Fruit fly (Drosophila melanogaster) whole organism, embryonic: ENCODE measurements around the gene CG9626.

ENCODE experiments used
- Atf-2 ChIP-seq: fragments of 200-800 bp; sonication (Bioruptor generic); optimal IDR thresholded peaks from 2 replicates; lab custom pipeline; 2016; ENCODE audit warnings: missing biosample characterization, missing genetic modification characterization
- Atf6 ChIP-seq: fragments of 200-800 bp; sonication (Bioruptor generic); IDR thresholded peaks from 2 replicates; pipeline ENCODE4 v1.3.6; 2022; ENCODE audit warnings: missing biosample characterization, missing genetic modification characterization
- Bgb ChIP-seq: fragments of 200-800 bp; sonication (Bioruptor generic); IDR thresholded peaks from 2 replicates; pipeline ENCODE4 v1.3.6; 2022; ENCODE audit warnings: missing biosample characterization, missing genetic modification characterization; ENCODE audit not compliant: partially characterized antibody
- Bteb2 ChIP-seq: fragments of 200-800 bp; sonication (Bioruptor generic); optimal IDR thresholded peaks from 2 replicates; lab custom pipeline; 2016; ENCODE audit warnings: missing biosample characterization, missing genetic modification characterization
- CG11560 ChIP-seq: fragments of 200-800 bp; sonication (Bioruptor generic); IDR thresholded peaks from 3 replicates; pipeline ENCODE4 v1.3.6; 2022; ENCODE audit warnings: missing biosample characterization, missing genetic modification characterization
- CG11696 ChIP-seq: fragments of 200-800 bp; sonication (Bioruptor generic); IDR thresholded peaks from 2 replicates; pipeline ENCODE4 v1.3.6; 2022; ENCODE audit warnings: missing biosample characterization, missing genetic modification characterization
- CG12299 ChIP-seq: fragments of 200-800 bp; sonication (Bioruptor generic); optimal IDR thresholded peaks from 2 replicates; lab custom pipeline; 2018; ENCODE audit warnings: missing biosample characterization, mild to moderate bottlenecking, missing genetic modification characterization
- CG12769 ChIP-seq: fragments of 200-800 bp; sonication (Bioruptor generic); optimal IDR thresholded peaks from 2 replicates; lab custom pipeline; 2019; ENCODE audit warnings: missing biosample characterization, mild to moderate bottlenecking, missing genetic modification characterization, moderate library complexity
- CG13624 ChIP-seq: fragments of 200-800 bp; sonication (Bioruptor generic); optimal IDR thresholded peaks from 2 replicates; lab custom pipeline; 2016; ENCODE audit warnings: missing biosample characterization, missing genetic modification characterization
- CG16863 ChIP-seq: fragments of 200-800 bp; sonication (Bioruptor generic); optimal IDR thresholded peaks from 3 replicates; lab custom pipeline; 2016; ENCODE audit warnings: missing biosample characterization, missing genetic modification characterization
- CG32772 ChIP-seq: fragments of 200-800 bp; sonication (Bioruptor generic); IDR thresholded peaks from 2 replicates; pipeline ENCODE4 v1.3.6; 2022; ENCODE audit warnings: missing biosample characterization, missing genetic modification characterization
- CG6683 ChIP-seq: fragments of 200-800 bp; sonication (Bioruptor generic); optimal IDR thresholded peaks from 2 replicates; lab custom pipeline; 2017; ENCODE audit warnings: missing biosample characterization, mild to moderate bottlenecking, missing genetic modification characterization, missing genetic modification reagents
- CG7839 ChIP-seq: fragments of 200-800 bp; sonication (Bioruptor generic); optimal IDR thresholded peaks from 3 replicates; lab custom pipeline; 2018; ENCODE audit warnings: missing biosample characterization, mild to moderate bottlenecking, missing genetic modification characterization, moderate library complexity
- CG8944 ChIP-seq: fragments of 200-800 bp; sonication (Bioruptor generic); optimal IDR thresholded peaks from 3 replicates; lab custom pipeline; 2016; ENCODE audit warnings: missing biosample characterization, missing genetic modification characterization
- Camta ChIP-seq: fragments of 200-800 bp; sonication (Bioruptor generic); optimal IDR thresholded peaks from 2 replicates; lab custom pipeline; 2016; ENCODE audit warnings: missing biosample characterization, missing genetic modification characterization
- E2f1 ChIP-seq: fragments of 200-800 bp; sonication (Bioruptor generic); IDR thresholded peaks from 2 replicates; pipeline ENCODE4 v1.3.6; 2022; ENCODE audit warnings: missing biosample characterization, missing genetic modification characterization
- Hr3 ChIP-seq: fragments of 200-800 bp; sonication (Bioruptor generic); optimal IDR thresholded peaks from 3 replicates; lab custom pipeline; 2016; ENCODE audit warnings: missing biosample characterization, missing genetic modification characterization
- Hr78 ChIP-seq, 2 experiments: fragments of 200-800 bp in 1 of 2; fragments of >200 bp in 1 of 2; sonication (Bioruptor generic) in 1 of 2; optimal IDR thresholded peaks; 2 replicates each; lab custom pipeline; 2017 to 2019; ENCODE audit warnings: missing biosample characterization in 2 of 2, missing genetic modification characterization in 2 of 2, mild to moderate bottlenecking in 1 of 2, moderate library complexity in 1 of 2
- Max ChIP-seq: fragments of 200-800 bp; sonication (Bioruptor generic); optimal IDR thresholded peaks from 2 replicates; lab custom pipeline; 2016; ENCODE audit warnings: missing biosample characterization, mild to moderate bottlenecking, missing genetic modification characterization
- Nf-YA ChIP-seq: fragments of 200-800 bp; sonication (Bioruptor generic); IDR thresholded peaks from 2 replicates; pipeline ENCODE4 v1.3.6; 2022; ENCODE audit warnings: missing biosample characterization, missing genetic modification characterization
- Sox100B ChIP-seq: fragments of 200-800 bp; sonication (Bioruptor generic); optimal IDR thresholded peaks from 3 replicates; lab custom pipeline; 2018; ENCODE audit warnings: missing biosample characterization, mild to moderate bottlenecking, missing genetic modification characterization
- Ssrp ChIP-seq: fragments of 200-800 bp; sonication (Bioruptor generic); optimal IDR thresholded peaks from 2 replicates; lab custom pipeline; 2018; ENCODE audit warnings: missing biosample characterization, mild to moderate bottlenecking, missing genetic modification characterization, moderate library complexity
- Taf1 ChIP-seq: fragments of 200-800 bp; sonication (Bioruptor generic); IDR thresholded peaks from 2 replicates; pipeline ENCODE4 v1.3.6; 2022; ENCODE audit warnings: missing biosample characterization, missing genetic modification characterization
- ara ChIP-seq: fragments of 200-800 bp; sonication (Bioruptor generic); IDR thresholded peaks from 2 replicates; pipeline ENCODE4 v1.3.6; 2022; ENCODE audit warnings: missing biosample characterization, missing genetic modification characterization
- ase ChIP-seq: fragments of 200-800 bp; sonication (Bioruptor generic); IDR thresholded peaks from 3 replicates; pipeline ENCODE4 v1.3.6; 2022; ENCODE audit warnings: missing biosample characterization, missing genetic modification characterization
- ash1 ChIP-seq: fragments of 200-800 bp; sonication (Bioruptor generic); optimal IDR thresholded peaks from 2 replicates; lab custom pipeline; 2018; ENCODE audit warnings: missing biosample characterization, mild to moderate bottlenecking, missing genetic modification characterization
- bbx ChIP-seq: fragments of 200-800 bp; sonication (Bioruptor generic); IDR thresholded peaks from 2 replicates; pipeline ENCODE4 v1.3.6; 2022; ENCODE audit warnings: missing biosample characterization, missing genetic modification characterization; ENCODE audit not compliant: partially characterized antibody
- btn ChIP-seq: fragments of 200-800 bp; sonication (Bioruptor generic); optimal IDR thresholded peaks from 2 replicates; lab custom pipeline; 2016; ENCODE audit warnings: missing biosample characterization, missing genetic modification characterization
- cwo ChIP-seq: fragments of 200-800 bp; sonication (Bioruptor generic); optimal IDR thresholded peaks from 3 replicates; lab custom pipeline; 2017; ENCODE audit warnings: missing biosample characterization, missing genetic modification characterization, mild to moderate bottlenecking, moderate library complexity, missing genetic modification reagents
- danr ChIP-seq: fragments of 200-800 bp; sonication (Bioruptor generic); IDR thresholded peaks from 2 replicates; pipeline ENCODE4 v1.3.6; 2022; ENCODE audit warnings: missing biosample characterization, missing genetic modification characterization
- dmrt99B ChIP-seq: fragments of 200-800 bp; sonication (Bioruptor generic); optimal IDR thresholded peaks from 2 replicates; lab custom pipeline; 2018; ENCODE audit warnings: missing biosample characterization, mild to moderate bottlenecking, missing genetic modification characterization, moderate library complexity
- esg ChIP-seq: fragments of 200-800 bp; sonication (Bioruptor generic); conservative IDR thresholded peaks from 2 replicates; pipeline ENCODE4 v1.3.6; 2022; ENCODE audit warnings: missing biosample characterization, missing genetic modification characterization
- gce ChIP-seq: fragments of 200-800 bp; sonication (Bioruptor generic); IDR thresholded peaks from 3 replicates; pipeline ENCODE4 v1.3.6; 2022; ENCODE audit warnings: missing biosample characterization, missing genetic modification characterization
- gsb ChIP-seq: fragments of 200-800 bp; sonication (Bioruptor generic); IDR thresholded peaks from 2 replicates; pipeline ENCODE4 v1.3.6; 2022; ENCODE audit warnings: missing biosample characterization, missing genetic modification characterization
- gsb-n ChIP-seq: fragments of 200-800 bp; sonication (Bioruptor generic); optimal IDR thresholded peaks from 3 replicates; lab custom pipeline; 2018; ENCODE audit warnings: missing biosample characterization, mild to moderate bottlenecking, missing genetic modification characterization
- hbn ChIP-seq: fragments of 200-800 bp; sonication (Bioruptor generic); IDR thresholded peaks from 2 replicates; pipeline ENCODE4 v1.3.6; 2022; ENCODE audit warnings: missing biosample characterization, missing genetic modification characterization; ENCODE audit not compliant: partially characterized antibody
- insv ChIP-seq, 2 experiments: fragments of 200-800 bp; sonication (Bioruptor generic); optimal IDR thresholded peaks; 3 replicates each; lab custom pipeline; 2016 to 2018; ENCODE audit warnings: missing biosample characterization in 2 of 2, missing genetic modification characterization in 2 of 2
- kni ChIP-seq: fragments of 200-800 bp; sonication (Bioruptor generic); optimal IDR thresholded peaks from 3 replicates; lab custom pipeline; 2017; ENCODE audit warnings: mild to moderate bottlenecking, missing biosample characterization, missing genetic modification reagents, missing genetic modification characterization
- mld ChIP-seq: fragments of 200-800 bp; sonication (Bioruptor generic); IDR thresholded peaks from 3 replicates; pipeline ENCODE4 v1.3.6; 2022; ENCODE audit warnings: missing biosample characterization, missing genetic modification characterization; ENCODE audit not compliant: partially characterized antibody
- pan ChIP-seq, 4 experiments: fragments of >200 bp in 3 of 4; fragments of 200-800 bp in 1 of 4; sonication (Bioruptor generic) in 1 of 4; optimal IDR thresholded peaks in 3 of 4; IDR thresholded peaks in 1 of 4; 2 replicates each; pipeline versions ENCODE4 v1.3.6 to Lab custom; 2017 to 2022; ENCODE audit warnings: missing biosample characterization in 2 of 4, missing genetic modification characterization in 2 of 4, mixed read lengths in 1 of 4
- pho ChIP-seq: fragments of 200-800 bp; sonication (Bioruptor generic); optimal IDR thresholded peaks from 2 replicates; lab custom pipeline; 2016; ENCODE audit warnings: missing biosample characterization, missing genetic modification characterization
- psq ChIP-seq: fragments of 200-800 bp; sonication (Bioruptor generic); optimal IDR thresholded peaks from 2 replicates; lab custom pipeline; 2017; ENCODE audit warnings: missing biosample characterization, missing genetic modification characterization
- sob ChIP-seq: fragments of 200-800 bp; sonication (Bioruptor generic); IDR thresholded peaks from 2 replicates; pipeline ENCODE4 v1.3.6; 2022; ENCODE audit warnings: missing biosample characterization, missing genetic modification characterization
- tna ChIP-seq: fragments of 200-800 bp; sonication (Bioruptor generic); IDR thresholded peaks from 2 replicates; pipeline ENCODE4 v1.3.6; 2022; ENCODE audit warnings: missing biosample characterization, missing genetic modification characterization; ENCODE audit not compliant: partially characterized antibody
- trem ChIP-seq: fragments of 200-800 bp; optimal IDR thresholded peaks from 3 replicates; lab custom pipeline; 2019; ENCODE audit warnings: missing biosample characterization, mild to moderate bottlenecking, missing genetic modification characterization, moderate library complexity
- usp ChIP-seq: fragments of >200 bp; optimal IDR thresholded peaks from 2 replicates; lab custom pipeline; 2017; ENCODE audit warnings: missing biosample characterization, missing genetic modification characterization
- yki ChIP-seq: fragments of >200 bp; optimal IDR thresholded peaks from 3 replicates; lab custom pipeline; 2018
- zen ChIP-seq: fragments of 200-800 bp; sonication (Bioruptor generic); optimal IDR thresholded peaks from 3 replicates; lab custom pipeline; 2018; ENCODE audit warnings: missing biosample characterization, mild to moderate bottlenecking, missing genetic modification characterization, moderate library complexity

The CG9626 gene

dm6 chr3R:8333768-8334470 lies 33.1 kb upstream of the CG9626 start, which contains the start of gene Poxm (continued):
- TF ChIP-seq tna (GFP tag; lab: Robert Waterston, UW) (no peak), ara (peak; percentile 84), gsb-n (peak; percentile 88), Hr78 (GFP tag; optimal IDR thresholded peaks at IDR 0.05; lab: Kevin White, UChicago) (peak in 1 of 2 experiments; percentile 83), mld (GFP tag; lab: Robert Waterston, UW) (0 out of 3 replicates have a peak, but pooled peaks have one; percentile 49), Taf1 (GFP tag; lab: Robert Waterston, UW) (peak; percentile 49; the same call in 1 of the 2 replicates), Nf-YA (peak; percentile 21; the same call in 1 of the 2 replicates), yki (lab: Kevin White, UChicago) (peak; percentile 49), Ssrp (tag; lab: Kevin White, UChicago) (peak; percentile 96), Max (peak; percentile 78), CG12769 (tag; lab: Kevin White, UChicago) (peak; percentile 4), ash1 (no peak), CG11696 (GFP tag; lab: Robert Waterston, UW) (peak; percentile 66), sob (GFP tag; lab: Robert Waterston, UW) (peak; percentile 85), esg (peak; percentile 88), hbn (GFP tag; lab: Robert Waterston, UW) (no peak), CG32772 (GFP tag; lab: Robert Waterston, UW) (peak; percentile 88), gce (GFP tag; lab: Robert Waterston, UW) (peak; percentile 72; the same call in 2 of the 3 replicates), CG16863 (GFP tag; lab: Kevin White, UChicago) (peak; percentile 66), btn (GFP tag; lab: Kevin White, UChicago) (peak; percentile 39), cwo (peak; percentile 74), CG11560 (tag; lab: Robert Waterston, UW) (peak; percentile 83), Bteb2 (GFP tag; lab: Kevin White, UChicago) (peak; percentile 19), CG7839 (peak; percentile 97), Atf6 (GFP tag; lab: Robert Waterston, UW) (peak; percentile 79), bbx (GFP tag; lab: Robert Waterston, UW) (0 out of 2 replicates have a peak, but pooled peaks have one; percentile 21), CG13624 (GFP tag; lab: Kevin White, UChicago) (peak; percentile 68), gsb (peak; percentile 68; the same call in 1 of the 2 replicates), Hr3 (GFP tag; lab: Kevin White, UChicago) (peak; percentile 94), Atf-2 (GFP tag; lab: Kevin White, UChicago) (peak; percentile 68), CG12299 (tag; lab: Kevin White, UChicago) (peak; percentile 74), ase (GFP tag; lab: Robert Waterston, UW) (peak; percentile 79), Sox100B (GFP tag; lab: Kevin White, UChicago) (peak; percentile 96), Camta (GFP tag; lab: Kevin White, UChicago) (peak; percentile 66), insv (GFP tag; optimal IDR thresholded peaks at IDR 0.05; lab: Kevin White, UChicago) (peak in 1 of 2 experiments; percentile 19), pan (optimal IDR thresholded peaks at IDR 0.05; lab: Kevin White, UChicago) (no peak), pan (GFP tag; optimal IDR thresholded peaks at IDR 0.05 in 1 of 2, IDR thresholded peaks at IDR 0.05 in 1 of 2) (peak in 1 of 2 experiments; percentile 82), zen (tag; lab: Kevin White, UChicago) (peak; percentile 91), danr (GFP tag; lab: Robert Waterston, UW) (peak; percentile 86), Bgb (GFP tag; lab: Robert Waterston, UW) (no peak), usp (GFP tag; lab: Kevin White, UChicago) (no peak), CG8944 (peak; percentile 40), E2f1 (GFP tag; lab: Robert Waterston, UW) (peak; percentile 91), trem (peak; percentile 87), CG6683 (no peak), kni (peak; percentile 52), pho (GFP tag; lab: Kevin White, UChicago) (peak; percentile 16), psq (peak; percentile 71), dmrt99B (tag; lab: Kevin White, UChicago) (peak; percentile 95)
